Fruit fly (Drosophila melanogaster) whole organism, prepupa: ENCODE measurements around the gene VGlut.

Experiments
- CG10669 ChIP-seq: fragments of 200-800 bp; sonication (Bioruptor generic); optimal IDR thresholded peaks from 3 replicates; lab custom pipeline; 2018; ENCODE audit warnings: missing biosample characterization, mild to moderate bottlenecking, missing genetic modification characterization, moderate library complexity
- CG11294 ChIP-seq: fragments of 200-800 bp; sonication (Bioruptor generic); IDR thresholded peaks from 2 replicates; pipeline ENCODE4 v1.3.6; 2022; ENCODE audit warnings: missing biosample characterization, missing genetic modification characterization
- CG1621 ChIP-seq: fragments of 200-800 bp; sonication (Bioruptor generic); optimal IDR thresholded peaks from 3 replicates; lab custom pipeline; 2018; ENCODE audit warnings: missing biosample characterization, mild to moderate bottlenecking, missing genetic modification characterization
- CG16779 ChIP-seq: fragments of 200-800 bp; sonication (Bioruptor generic); optimal IDR thresholded peaks from 3 replicates; lab custom pipeline; 2017; ENCODE audit warnings: missing biosample characterization, mild to moderate bottlenecking, missing genetic modification characterization
- CG3032 ChIP-seq: fragments of 200-800 bp; optimal IDR thresholded peaks from 2 replicates; lab custom pipeline; 2019; ENCODE audit warnings: missing biosample characterization, mild to moderate bottlenecking, missing genetic modification characterization, moderate library complexity
- CG31627 ChIP-seq: fragments of 200-800 bp; sonication (Bioruptor generic); optimal IDR thresholded peaks from 3 replicates; lab custom pipeline; 2016; ENCODE audit warnings: missing biosample characterization, missing genetic modification characterization
- CG32006 ChIP-seq: fragments of 200-800 bp; sonication (Bioruptor generic); optimal IDR thresholded peaks from 3 replicates; lab custom pipeline; 2017; ENCODE audit warnings: missing biosample characterization, mild to moderate bottlenecking, missing genetic modification characterization
- CG34406 ChIP-seq: fragments of 200-800 bp; sonication (Bioruptor generic); optimal IDR thresholded peaks from 3 replicates; lab custom pipeline; 2016; ENCODE audit warnings: missing biosample characterization, missing genetic modification characterization
- CG3919 ChIP-seq: fragments of 200-800 bp; sonication (Bioruptor generic); optimal IDR thresholded peaks from 3 replicates; lab custom pipeline; 2016; ENCODE audit warnings: missing biosample characterization, missing genetic modification characterization
- CG4318 ChIP-seq: fragments of 200-800 bp; sonication (Bioruptor generic); optimal IDR thresholded peaks from 3 replicates; lab custom pipeline; 2017; ENCODE audit warnings: missing biosample characterization, mild to moderate bottlenecking, missing genetic modification characterization
- CG6808 ChIP-seq: fragments of 200-800 bp; sonication (Bioruptor generic); optimal IDR thresholded peaks from 3 replicates; lab custom pipeline; 2017; ENCODE audit warnings: missing biosample characterization, missing genetic modification characterization, mild to moderate bottlenecking, moderate library complexity, missing genetic modification reagents
- CG7368 ChIP-seq: fragments of 200-800 bp; sonication (Bioruptor generic); optimal IDR thresholded peaks from 3 replicates; lab custom pipeline; 2016; ENCODE audit warnings: missing biosample characterization, missing genetic modification characterization
- CG8319 ChIP-seq: fragments of 200-800 bp; sonication (Bioruptor generic); optimal IDR thresholded peaks from 3 replicates; lab custom pipeline; 2016; ENCODE audit warnings: missing biosample characterization, missing genetic modification characterization
- CG8632 ChIP-seq: fragments of 200-800 bp; sonication (Bioruptor generic); optimal IDR thresholded peaks from 3 replicates; lab custom pipeline; 2016; ENCODE audit warnings: missing biosample characterization, missing genetic modification characterization
- CG9139 ChIP-seq: fragments of 200-800 bp; sonication (Bioruptor generic); optimal IDR thresholded peaks from 3 replicates; lab custom pipeline; 2017; ENCODE audit warnings: missing biosample characterization, mild to moderate bottlenecking, missing genetic modification characterization
- Eip78C ChIP-seq: fragments of 200-800 bp; sonication (Bioruptor generic); peaks from one replicate; lab custom pipeline; 2016; ENCODE audit warnings: missing biosample characterization, missing genetic modification characterization
- Eip93F ChIP-seq: fragments of 200-800 bp; sonication (Bioruptor generic); optimal IDR thresholded peaks from 2 replicates; lab custom pipeline; 2016; ENCODE audit warnings: missing biosample characterization, mild to moderate bottlenecking, missing genetic modification characterization
- Gug ChIP-seq: fragments of 200-800 bp; sonication (Bioruptor generic); IDR thresholded peaks from 2 replicates; pipeline ENCODE4 v1.3.6; 2022; ENCODE audit warnings: missing biosample characterization, missing genetic modification characterization
- Hr4 ChIP-seq: fragments of 200-800 bp; sonication (Bioruptor generic); optimal IDR thresholded peaks from 3 replicates; lab custom pipeline; 2016; ENCODE audit warnings: missing biosample characterization, missing genetic modification characterization
- OdsH ChIP-seq: fragments of 200-800 bp; sonication (Bioruptor generic); optimal IDR thresholded peaks from 3 replicates; lab custom pipeline; 2016; ENCODE audit warnings: missing biosample characterization, missing genetic modification characterization
- Smox ChIP-seq: fragments of 200-800 bp; sonication (Bioruptor generic); optimal IDR thresholded peaks from 3 replicates; lab custom pipeline; 2016; ENCODE audit warnings: missing biosample characterization, missing genetic modification characterization
- Sox102F ChIP-seq: fragments of 200-800 bp; sonication (Bioruptor generic); optimal IDR thresholded peaks from 2 replicates; lab custom pipeline; 2016; ENCODE audit warnings: missing biosample characterization, mild to moderate bottlenecking, missing genetic modification characterization
- Sox14 ChIP-seq: fragments of 200-800 bp; sonication (Bioruptor generic); optimal IDR thresholded peaks from 3 replicates; lab custom pipeline; 2016; ENCODE audit warnings: missing biosample characterization, missing genetic modification characterization
- Sox15 ChIP-seq: fragments of 200-800 bp; sonication (Bioruptor generic); optimal IDR thresholded peaks from 3 replicates; lab custom pipeline; 2016; ENCODE audit warnings: missing biosample characterization, missing genetic modification characterization
- achi ChIP-seq: fragments of 200-800 bp; sonication (Bioruptor generic); optimal IDR thresholded peaks from 3 replicates; lab custom pipeline; 2016; ENCODE audit warnings: missing biosample characterization, missing genetic modification characterization
- acj6 ChIP-seq: fragments of 200-800 bp; sonication (Bioruptor generic); optimal IDR thresholded peaks from 3 replicates; lab custom pipeline; 2016; ENCODE audit warnings: missing biosample characterization, missing genetic modification characterization
- cyc ChIP-seq: fragments of 200-800 bp; sonication (Bioruptor generic); optimal IDR thresholded peaks from 3 replicates; lab custom pipeline; 2016; ENCODE audit warnings: missing biosample characterization, missing genetic modification characterization
- dac ChIP-seq: fragments of 200-800 bp; sonication (Bioruptor generic); optimal IDR thresholded peaks from 2 replicates; lab custom pipeline; 2017; ENCODE audit warnings: missing biosample characterization, mild to moderate bottlenecking, missing genetic modification characterization
- dsx ChIP-seq: fragments of 200-800 bp; optimal IDR thresholded peaks from 3 replicates; lab custom pipeline; 2019; ENCODE audit warnings: missing biosample characterization, mild to moderate bottlenecking, missing genetic modification characterization, moderate library complexity; ENCODE audit not compliant: poor library complexity, severe bottlenecking
- esn ChIP-seq: fragments of 200-800 bp; sonication (Bioruptor generic); optimal IDR thresholded peaks from 2 replicates; lab custom pipeline; 2016; ENCODE audit warnings: missing biosample characterization, mild to moderate bottlenecking, missing genetic modification characterization, moderate library complexity
- fd59A ChIP-seq: fragments of 200-800 bp; sonication (Bioruptor generic); optimal IDR thresholded peaks from 2 replicates; lab custom pipeline; 2017; ENCODE audit warnings: missing biosample characterization, mild to moderate bottlenecking, missing genetic modification characterization, missing genetic modification reagents
- fkh ChIP-seq: fragments of 200-800 bp; sonication (Bioruptor generic); optimal IDR thresholded peaks from 3 replicates; lab custom pipeline; 2017; ENCODE audit warnings: missing biosample characterization, mild to moderate bottlenecking, missing genetic modification characterization, moderate library complexity
- net ChIP-seq: fragments of 200-800 bp; sonication (Bioruptor generic); optimal IDR thresholded peaks from 3 replicates; lab custom pipeline; 2016; ENCODE audit warnings: missing biosample characterization, missing genetic modification characterization
- salr ChIP-seq, 2 experiments: fragments of 200-800 bp; sonication (Bioruptor generic); optimal IDR thresholded peaks; 3 replicates each; lab custom pipeline; 2016 to 2018; ENCODE audit warnings: missing biosample characterization in 2 of 2, missing genetic modification characterization in 2 of 2, mild to moderate bottlenecking in 1 of 2
- spab ChIP-seq: fragments of 200-800 bp; sonication (Bioruptor generic); optimal IDR thresholded peaks from 2 replicates; lab custom pipeline; 2017; ENCODE audit warnings: missing biosample characterization, mild to moderate bottlenecking, missing genetic modification characterization, missing genetic modification reagents
- svp ChIP-seq: fragments of 200-800 bp; sonication (Bioruptor generic); peaks from one replicate; lab custom pipeline; 2016; ENCODE audit warnings: missing biosample characterization, missing genetic modification characterization
- vri ChIP-seq: fragments of 200-800 bp; sonication (Bioruptor generic); optimal IDR thresholded peaks from 3 replicates; lab custom pipeline; 2016; ENCODE audit warnings: missing biosample characterization, mild to moderate bottlenecking, missing genetic modification characterization

The VGlut gene

DNA sequence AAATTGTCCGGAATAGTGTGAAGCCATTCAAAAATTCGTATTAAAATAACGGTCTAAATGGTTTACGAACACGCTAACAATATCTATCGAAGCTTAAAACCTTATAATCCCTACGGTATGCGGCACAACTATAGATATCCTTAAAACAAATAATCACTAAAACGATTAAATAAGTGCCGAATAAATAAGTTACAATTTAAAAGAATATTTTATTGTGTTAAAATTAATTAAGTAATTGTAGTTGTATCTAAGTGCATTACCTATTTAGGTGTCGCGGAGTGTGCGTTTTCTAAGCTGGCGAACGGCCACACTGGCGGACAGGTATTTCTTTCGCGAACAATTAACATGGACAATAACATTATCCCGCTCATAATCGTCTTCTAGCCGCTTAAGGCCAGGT, 19.3 kb upstream of the VGlut start, which contains the start of gene Eogt (continued):
- TF ChIP-seq achi (GFP tag; lab: Kevin White, UChicago) (peak; percentile 90), CG3032 (tag; lab: Kevin White, UChicago) (peak; percentile 98), Gug (GFP tag; lab: Robert Waterston, UW) (peak; percentile 95), Eip93F (peak; percentile 83), CG1621 (tag; lab: Kevin White, UChicago) (peak; percentile 97), Sox14 (GFP tag; lab: Kevin White, UChicago) (peak; percentile 94), CG8632 (GFP tag; lab: Kevin White, UChicago) (peak; percentile 93), Hr4 (GFP tag; lab: Kevin White, UChicago) (peak; percentile 93), Sox15 (GFP tag; lab: Kevin White, UChicago) (peak; percentile 96), CG11294 (peak; percentile 96), vri (GFP tag; lab: Kevin White, UChicago) (no peak), Sox102F (peak; percentile 88), OdsH (GFP tag; lab: Kevin White, UChicago) (peak; percentile 96), CG34406 (GFP tag; lab: Kevin White, UChicago) (peak; percentile 95), CG31627 (GFP tag; lab: Kevin White, UChicago) (peak; percentile 93), CG8319 (peak; percentile 79), Smox (GFP tag; lab: Kevin White, UChicago) (peak; percentile 92), Eip78C (GFP tag; lab: Kevin White, UChicago) (peak; percentile 98), CG10669 (GFP tag; lab: Kevin White, UChicago) (peak; percentile 94), CG3919 (peak; percentile 91), CG9139 (GFP tag; lab: Kevin White, UChicago) (peak; percentile 80), dac (GFP tag; lab: Kevin White, UChicago) (peak; percentile 84), net (GFP tag; lab: Kevin White, UChicago) (peak; percentile 89), CG4318 (GFP tag; lab: Kevin White, UChicago) (peak; percentile 89), dsx (GFP tag; lab: Kevin White, UChicago) (peak; percentile 95), CG16779 (peak; percentile 88)

- no peak for TF ChIP-seq CG7368 (GFP tag; lab: Kevin White, UChicago)
- no peak for TF ChIP-seq acj6 (GFP tag; lab: Kevin White, UChicago)
- no peak for TF ChIP-seq salr (GFP tag; optimal IDR thresholded peaks at IDR 0.05; lab: Kevin White, UChicago)
- TF ChIP-seq esn (GFP tag; lab: Kevin White, UChicago) = no peak
- TF ChIP-seq fkh (GFP tag; lab: Kevin White, UChicago) = peak; percentile 90
- TF ChIP-seq CG10669 (GFP tag; lab: Kevin White, UChicago) = no peak
- peak; percentile 27 for TF ChIP-seq Sox14 (GFP tag; lab: Kevin White, UChicago)
- no peak for TF ChIP-seq fd59A (GFP tag; lab: Kevin White, UChicago)
- TF ChIP-seq, all 60 proteins: peak for 2
Measured at dm6 chr2L:2382971-2383370, 17.1 kb upstream of the VGlut start, which contains the start of gene PIG-Wa. Gene PIG-Wa, plus strand, starts transcription at chr2L:2383202.

DNA sequence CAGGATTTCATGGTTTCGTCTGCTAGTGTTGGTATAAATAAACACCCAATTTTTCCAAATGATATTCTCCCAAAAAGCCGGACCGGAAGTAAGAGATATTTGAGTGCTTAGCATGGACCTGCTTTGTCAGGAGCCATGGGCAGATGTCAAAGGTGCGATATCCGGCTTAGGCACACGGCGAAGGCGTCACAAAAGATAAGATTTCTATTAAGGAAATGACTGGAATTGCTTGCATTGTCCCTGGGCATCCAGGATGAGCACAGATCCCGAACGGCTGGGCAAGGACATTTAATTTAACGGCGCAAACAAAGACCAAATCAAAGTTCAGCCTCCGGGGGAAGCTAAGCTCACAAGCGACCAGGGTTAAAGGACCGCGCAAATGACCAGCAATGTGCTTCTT, 14.4 kb upstream of the VGlut start, which contains the start of gene CG3557:
Gene CG3557 (minus strand): TSS at position 101 of the 400 bp plus-strand sequence.
- no peak for TF ChIP-seq cyc (GFP tag; lab: Kevin White, UChicago)
- TF ChIP-seq CG7368 (GFP tag; lab: Kevin White, UChicago) = no peak
- TF ChIP-seq CG6808 (GFP tag; lab: Kevin White, UChicago) = no peak
- TF ChIP-seq CG32006 (GFP tag; lab: Kevin White, UChicago) = no peak
- TF ChIP-seq CG8632 (GFP tag; lab: Kevin White, UChicago) = no peak
- TF ChIP-seq svp (GFP tag; lab: Kevin White, UChicago) = no peak
- no peak for TF ChIP-seq CG3919
- no peak for TF ChIP-seq spab (GFP tag; lab: Kevin White, UChicago)
